Worm (Caenorhabditis elegans): ENCODE measurements around the gene gtr-1.

ce11 chrX:845443-845842 lies 42.9 kb downstream of the gtr-1 start:
- TF ChIP-seq unc-39 (tag; optimal IDR thresholded peaks at IDR 0.05) = no peak
- no peak for TF ChIP-seq ham-2 (GFP tag; optimal IDR thresholded peaks at IDR 0.05)

Measured in whole organism, mixed stage, embryonic.